Worm (Caenorhabditis elegans): ENCODE measurements around the gene aexr-1.

DNA sequence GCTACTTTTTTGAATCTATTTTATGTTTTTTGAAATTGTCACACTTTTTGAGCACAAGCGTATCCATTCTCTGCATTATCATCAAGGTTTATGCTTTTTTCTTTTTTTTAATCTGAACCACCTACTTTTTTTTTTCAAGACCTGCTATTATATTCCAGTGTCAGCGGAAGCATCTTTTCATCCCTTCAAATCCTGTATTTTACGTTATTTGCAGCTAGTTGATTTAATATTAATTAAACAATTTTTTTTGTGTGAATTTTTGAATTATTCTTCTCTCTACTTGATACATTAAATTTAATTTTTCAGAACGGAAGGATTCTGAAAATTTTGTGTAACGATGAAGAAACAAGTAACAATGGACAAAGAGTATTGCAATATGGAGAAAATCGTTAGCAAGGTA, 25.4 kb downstream of the aexr-1 start, which contains the start of gene C25B8.8:
- TF ChIP-seq unc-39 (tag; optimal IDR thresholded peaks at IDR 0.05) (no peak), pha-4 (tag; optimal IDR thresholded peaks at IDR 0.05) (no peak), pqm-1 (tag; optimal IDR thresholded peaks at IDR 0.05) (no peak)
